Fruit fly (Drosophila melanogaster) whole organism, embryonic: ENCODE measurements around the gene CG7183.
A peak's percentile ranks its signal among the peaks of the same experiment; 100 is the strongest.

Experiments
- Asciz ChIP-seq: fragments of 200-800 bp; sonication (Bioruptor generic); optimal IDR thresholded peaks from 2 replicates; lab custom pipeline; 2017; ENCODE audit warnings: missing biosample characterization, mild to moderate bottlenecking, missing genetic modification characterization, missing genetic modification reagents
- BEAF-32 ChIP-seq: fragments of 200-800 bp; sonication (Bioruptor generic); optimal IDR thresholded peaks from 3 replicates; lab custom pipeline; 2017; ENCODE audit warnings: missing biosample characterization, missing genetic modification characterization, mild to moderate bottlenecking, moderate library complexity, missing genetic modification reagents
- Blimp-1 ChIP-seq: fragments of 200-800 bp; sonication (Bioruptor generic); optimal IDR thresholded peaks from 3 replicates; lab custom pipeline; 2018; ENCODE audit warnings: missing biosample characterization, missing genetic modification characterization, mild to moderate bottlenecking, moderate library complexity, missing genetic modification reagents
- CG10462 ChIP-seq: fragments of 200-800 bp; sonication (Bioruptor generic); optimal IDR thresholded peaks from 2 replicates; lab custom pipeline; 2016; ENCODE audit warnings: missing biosample characterization, missing genetic modification characterization
- CG11456 ChIP-seq: fragments of 200-800 bp; sonication (Bioruptor generic); IDR thresholded peaks from 3 replicates; pipeline ENCODE4 v1.3.6; 2022; ENCODE audit warnings: missing biosample characterization, missing genetic modification characterization
- CG11695 ChIP-seq: fragments of 200-800 bp; sonication (Bioruptor generic); IDR thresholded peaks from 3 replicates; pipeline ENCODE4 v1.3.6; 2022; ENCODE audit warnings: missing biosample characterization, missing genetic modification characterization
- CG12659 ChIP-seq: fragments of 200-800 bp; sonication (Bioruptor generic); optimal IDR thresholded peaks from 3 replicates; lab custom pipeline; 2017; ENCODE audit warnings: mild to moderate bottlenecking, missing biosample characterization, missing genetic modification reagents, missing genetic modification characterization
- CG12769 ChIP-seq: fragments of 200-800 bp; sonication (Bioruptor generic); optimal IDR thresholded peaks from 2 replicates; lab custom pipeline; 2019; ENCODE audit warnings: missing biosample characterization, mild to moderate bottlenecking, missing genetic modification characterization, moderate library complexity
- CG15011 ChIP-seq: fragments of 200-800 bp; sonication (Bioruptor generic); optimal IDR thresholded peaks from 3 replicates; lab custom pipeline; 2018; ENCODE audit warnings: missing biosample characterization, mild to moderate bottlenecking, missing genetic modification characterization
- CG16813 ChIP-seq: fragments of 200-800 bp; sonication (Bioruptor generic); IDR thresholded peaks from 3 replicates; pipeline ENCODE4 v1.3.6; 2022; ENCODE audit warnings: missing biosample characterization, missing genetic modification characterization; ENCODE audit not compliant: partially characterized antibody
- CG18599 ChIP-seq: fragments of 200-800 bp; sonication (Bioruptor generic); optimal IDR thresholded peaks from 3 replicates; lab custom pipeline; 2017; ENCODE audit warnings: missing biosample characterization, missing genetic modification characterization, mild to moderate bottlenecking, moderate library complexity, missing genetic modification reagents
- CG2678 ChIP-seq: fragments of 200-800 bp; sonication (Bioruptor generic); optimal IDR thresholded peaks from 3 replicates; lab custom pipeline; 2019; ENCODE audit warnings: missing biosample characterization, mild to moderate bottlenecking, missing genetic modification characterization, moderate library complexity
- CG4820 ChIP-seq: fragments of 200-800 bp; sonication (Bioruptor generic); optimal IDR thresholded peaks from 3 replicates; lab custom pipeline; 2016; ENCODE audit warnings: missing biosample characterization, missing genetic modification characterization
- CG6765 ChIP-seq: fragments of 200-800 bp; sonication (Bioruptor generic); optimal IDR thresholded peaks from 3 replicates; lab custom pipeline; 2017; ENCODE audit warnings: missing biosample characterization, mild to moderate bottlenecking, missing genetic modification characterization
- CG7357 ChIP-seq: fragments of 200-800 bp; sonication (Bioruptor generic); IDR thresholded peaks from 3 replicates; pipeline ENCODE4 v1.3.6; 2022; ENCODE audit warnings: missing biosample characterization, missing genetic modification characterization
- CG7786 ChIP-seq: fragments of 200-800 bp; sonication (Bioruptor generic); optimal IDR thresholded peaks from 2 replicates; lab custom pipeline; 2016; ENCODE audit warnings: missing biosample characterization, missing genetic modification characterization
- CG9437 ChIP-seq: fragments of 200-800 bp; sonication (Bioruptor generic); optimal IDR thresholded peaks from 2 replicates; lab custom pipeline; 2018; ENCODE audit warnings: missing biosample characterization, mild to moderate bottlenecking, missing genetic modification characterization
- CG9876 ChIP-seq: fragments of 200-800 bp; sonication (Bioruptor generic); optimal IDR thresholded peaks from 2 replicates; lab custom pipeline; 2016; ENCODE audit warnings: missing biosample characterization, missing genetic modification characterization
- D19A ChIP-seq: fragments of 200-800 bp; optimal IDR thresholded peaks from 3 replicates; lab custom pipeline; 2019; ENCODE audit warnings: missing biosample characterization, mild to moderate bottlenecking, missing genetic modification characterization, moderate library complexity
- Dek ChIP-seq: fragments of 200-800 bp; sonication (Bioruptor generic); optimal IDR thresholded peaks from 3 replicates; lab custom pipeline; 2019; ENCODE audit warnings: missing biosample characterization, mild to moderate bottlenecking, missing genetic modification characterization, moderate library complexity
- Doc3 ChIP-seq: fragments of 200-800 bp; sonication (Bioruptor generic); IDR thresholded peaks from 3 replicates; pipeline ENCODE4 v1.3.6; 2022; ENCODE audit warnings: missing biosample characterization, missing genetic modification characterization; ENCODE audit not compliant: partially characterized antibody
- Elba2 ChIP-seq: fragments of 200-800 bp; sonication (Bioruptor generic); optimal IDR thresholded peaks from 3 replicates; lab custom pipeline; 2016; ENCODE audit warnings: missing biosample characterization, missing genetic modification characterization
- HLH4C ChIP-seq: fragments of 200-800 bp; sonication (Bioruptor generic); IDR thresholded peaks from 3 replicates; pipeline ENCODE4 v1.3.6; 2022; ENCODE audit warnings: missing biosample characterization, missing genetic modification characterization; ENCODE audit not compliant: partially characterized antibody
- Mad ChIP-seq: fragments of 200-800 bp; sonication (Bioruptor generic); optimal IDR thresholded peaks from 2 replicates; lab custom pipeline; 2016; ENCODE audit warnings: missing biosample characterization, missing genetic modification characterization
- Mes4 ChIP-seq: fragments of 200-800 bp; sonication (Bioruptor generic); optimal IDR thresholded peaks from 2 replicates; lab custom pipeline; 2016; ENCODE audit warnings: missing biosample characterization, missing genetic modification characterization
- NC2α ChIP-seq: fragments of 200-800 bp; sonication (Bioruptor generic); optimal IDR thresholded peaks from 2 replicates; lab custom pipeline; 2016; ENCODE audit warnings: missing biosample characterization, missing genetic modification characterization
- Pdp1 ChIP-seq, 2 experiments: fragments of 200-800 bp; sonication (Bioruptor generic); optimal IDR thresholded peaks; 3 replicates each; lab custom pipeline; 2016; ENCODE audit warnings: missing biosample characterization in 2 of 2, missing genetic modification characterization in 2 of 2, mild to moderate bottlenecking in 1 of 2, moderate library complexity in 1 of 2
- Xbp1 ChIP-seq: fragments of 200-800 bp; sonication (Bioruptor generic); optimal IDR thresholded peaks from 3 replicates; lab custom pipeline; 2016; ENCODE audit warnings: missing biosample characterization, mild to moderate bottlenecking, missing genetic modification characterization
- cg ChIP-seq: fragments of 200-800 bp; sonication (Bioruptor generic); optimal IDR thresholded peaks from 3 replicates; lab custom pipeline; 2019; ENCODE audit warnings: missing biosample characterization, mild to moderate bottlenecking, missing genetic modification characterization, moderate library complexity
- chinmo ChIP-seq: fragments of 200-800 bp; sonication (Bioruptor generic); IDR thresholded peaks from 4 replicates; pipeline ENCODE4 v1.3.6; 2022; ENCODE audit warnings: missing biosample characterization, missing genetic modification characterization; ENCODE audit not compliant: partially characterized antibody
- ems ChIP-seq: fragments of 200-800 bp; sonication (Bioruptor generic); optimal IDR thresholded peaks from 3 replicates; lab custom pipeline; 2016; ENCODE audit warnings: missing biosample characterization, missing genetic modification characterization
- esg ChIP-seq: fragments of 200-800 bp; sonication (Bioruptor generic); conservative IDR thresholded peaks from 2 replicates; pipeline ENCODE4 v1.3.6; 2022; ENCODE audit warnings: missing biosample characterization, missing genetic modification characterization
- exex ChIP-seq: fragments of 200-800 bp; sonication (Bioruptor generic); optimal IDR thresholded peaks from 4 replicates; lab custom pipeline; 2018; ENCODE audit warnings: missing biosample characterization, mild to moderate bottlenecking, missing genetic modification characterization, moderate library complexity
- fd64A ChIP-seq: fragments of 200-800 bp; sonication (Bioruptor generic); optimal IDR thresholded peaks from 3 replicates; lab custom pipeline; 2018; ENCODE audit warnings: missing biosample characterization, mild to moderate bottlenecking, missing genetic modification characterization
- gro ChIP-seq: fragments of 200-800 bp; sonication (Bioruptor generic); optimal IDR thresholded peaks from 2 replicates; lab custom pipeline; 2016; ENCODE audit warnings: missing biosample characterization, missing genetic modification characterization
- gsb ChIP-seq: fragments of 200-800 bp; sonication (Bioruptor generic); IDR thresholded peaks from 2 replicates; pipeline ENCODE4 v1.3.6; 2022; ENCODE audit warnings: missing biosample characterization, missing genetic modification characterization
- gsb-n ChIP-seq: fragments of 200-800 bp; sonication (Bioruptor generic); optimal IDR thresholded peaks from 3 replicates; lab custom pipeline; 2018; ENCODE audit warnings: missing biosample characterization, mild to moderate bottlenecking, missing genetic modification characterization
- ham ChIP-seq: fragments of 200-800 bp; sonication (Bioruptor generic); IDR thresholded peaks from 2 replicates; pipeline ENCODE4 v1.3.6; 2022; ENCODE audit warnings: missing biosample characterization, missing genetic modification characterization
- hb ChIP-seq: fragments of 200-800 bp; sonication (Bioruptor generic); IDR thresholded peaks from 3 replicates; pipeline ENCODE4 v1.3.6; 2022; ENCODE audit warnings: missing biosample characterization, missing genetic modification characterization; ENCODE audit not compliant: partially characterized antibody
- hbn ChIP-seq: fragments of 200-800 bp; sonication (Bioruptor generic); IDR thresholded peaks from 2 replicates; pipeline ENCODE4 v1.3.6; 2022; ENCODE audit warnings: missing biosample characterization, missing genetic modification characterization; ENCODE audit not compliant: partially characterized antibody
- nerfin-2 ChIP-seq: fragments of 200-800 bp; sonication (Bioruptor generic); IDR thresholded peaks from 2 replicates; pipeline ENCODE4 v1.3.6; 2022; ENCODE audit warnings: missing biosample characterization, missing genetic modification characterization; ENCODE audit not compliant: partially characterized antibody
- org-1 ChIP-seq: fragments of 200-800 bp; sonication (Bioruptor generic); optimal IDR thresholded peaks from 2 replicates; lab custom pipeline; 2017; ENCODE audit warnings: missing biosample characterization, missing genetic modification characterization
- peb ChIP-seq: fragments of 200-800 bp; sonication (Bioruptor generic); IDR thresholded peaks from 2 replicates; pipeline ENCODE4 v1.3.6; 2022; ENCODE audit warnings: missing biosample characterization, missing genetic modification characterization
- pros ChIP-seq: fragments of 200-800 bp; sonication (Bioruptor generic); optimal IDR thresholded peaks from 3 replicates; lab custom pipeline; 2019; ENCODE audit warnings: missing biosample characterization, mild to moderate bottlenecking, missing genetic modification characterization, moderate library complexity
- pzg ChIP-seq: fragments of 200-800 bp; sonication (Bioruptor generic); optimal IDR thresholded peaks from 3 replicates; lab custom pipeline; 2018; ENCODE audit warnings: missing biosample characterization, mild to moderate bottlenecking, missing genetic modification characterization, moderate library complexity
- sens-2 ChIP-seq: fragments of 200-800 bp; sonication (Bioruptor generic); IDR thresholded peaks from 2 replicates; pipeline ENCODE4 v1.3.6; 2022; ENCODE audit warnings: missing biosample characterization, missing genetic modification characterization
- stc ChIP-seq: fragments of 200-800 bp; sonication (Bioruptor generic); IDR thresholded peaks from 2 replicates; pipeline ENCODE4 v1.3.6; 2022; ENCODE audit warnings: missing biosample characterization, missing genetic modification characterization
- tap ChIP-seq: fragments of 200-800 bp; optimal IDR thresholded peaks from 3 replicates; lab custom pipeline; 2019; ENCODE audit warnings: missing biosample characterization, mild to moderate bottlenecking, missing genetic modification characterization, moderate library complexity
- z ChIP-seq: fragments of 200-800 bp; sonication (Bioruptor generic); IDR thresholded peaks from 3 replicates; pipeline ENCODE4 v1.3.6; 2022; ENCODE audit warnings: missing biosample characterization, missing genetic modification characterization

Gene CG7183

DNA sequence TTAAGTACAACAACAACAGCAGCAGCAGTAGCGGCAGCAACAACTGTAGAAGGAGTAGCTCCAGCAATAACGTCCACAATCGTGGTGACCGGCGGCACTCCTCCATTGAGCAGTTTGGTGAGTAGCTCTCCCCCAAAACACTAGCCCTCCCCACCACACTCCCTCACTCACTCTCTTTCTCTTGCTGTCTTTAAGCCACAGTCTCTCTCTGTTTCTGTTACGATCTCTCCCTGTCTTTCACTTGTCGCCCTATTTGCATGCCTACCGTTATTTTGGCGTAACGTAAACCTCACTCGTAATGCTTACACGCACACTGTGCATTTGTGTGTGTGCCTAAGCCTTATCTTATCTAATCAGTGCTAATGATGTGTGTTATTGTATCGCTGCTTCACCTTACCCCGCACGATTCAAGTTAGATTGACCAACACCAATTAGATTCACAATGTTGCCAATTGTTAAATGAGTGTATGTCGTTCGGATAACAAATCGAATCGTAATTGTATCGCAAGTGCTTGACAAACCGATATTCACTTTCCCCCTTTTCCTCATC lies 50.4 kb downstream of the CG7183 start (continued):
- TF ChIP-seq CG11695 (GFP tag; lab: Robert Waterston, UW) (no peak), CG9876 (no peak), pros (GFP tag; lab: Kevin White, UChicago) (peak; percentile 51), CG15011 (GFP tag; lab: Kevin White, UChicago) (no peak), CG7357 (GFP tag; lab: Robert Waterston, UW) (no peak), CG4820 (GFP tag; lab: Kevin White, UChicago) (no peak), tap (tag; lab: Kevin White, UChicago) (no peak), Elba2 (GFP tag; lab: Kevin White, UChicago) (peak; percentile 85), D19A (tag; lab: Kevin White, UChicago) (peak; percentile 45), cg (peak; percentile 56), gsb (GFP tag; lab: Robert Waterston, UW) (no peak), HLH4C (GFP tag; lab: Robert Waterston, UW) (no peak), chinmo (GFP tag; lab: Robert Waterston, UW) (0 out of 4 replicates have a peak, but pooled peaks have one; percentile 70), ham (no peak), hbn (peak; percentile 27; the same call in 1 of the 2 replicates), Mes4 (no peak), CG16813 (GFP tag; lab: Robert Waterston, UW) (no peak), CG6765 (GFP tag; lab: Kevin White, UChicago) (no peak), z (0 out of 3 replicates have a peak, but pooled peaks have one; percentile 61), pzg (GFP tag; lab: Kevin White, UChicago) (peak; percentile 3), ems (GFP tag; lab: Kevin White, UChicago) (no peak), esg (GFP tag; lab: Robert Waterston, UW) (no peak), CG2678 (tag; lab: Kevin White, UChicago) (peak; percentile 25), Doc3 (no peak), CG12769 (tag; lab: Kevin White, UChicago) (peak; percentile 54), hb (GFP tag; lab: Robert Waterston, UW) (no peak), nerfin-2 (peak; percentile 31; the same call in 1 of the 2 replicates), CG7786 (GFP tag; lab: Kevin White, UChicago) (no peak), Asciz (GFP tag; lab: Kevin White, UChicago) (no peak), Dek (tag; lab: Kevin White, UChicago) (peak; percentile 0), Mad (no peak), gsb-n (tag; lab: Kevin White, UChicago) (no peak), Pdp1 (GFP tag; optimal IDR thresholded peaks at IDR 0.05; lab: Kevin White, UChicago) (peak in 1 of 2 experiments; percentile 46), gro (GFP tag; lab: Kevin White, UChicago) (peak; percentile 26), stc (no peak), fd64A (no peak), CG9437 (GFP tag; lab: Kevin White, UChicago) (peak; percentile 94), NC2α (no peak), CG10462 (no peak), CG18599 (GFP tag; lab: Kevin White, UChicago) (peak; percentile 13), exex (peak; percentile 95), CG11456 (GFP tag; lab: Robert Waterston, UW) (no peak), BEAF-32 (GFP tag; lab: Kevin White, UChicago) (no peak), Xbp1 (no peak), org-1 (GFP tag; lab: Kevin White, UChicago) (no peak), CG12659 (GFP tag; lab: Kevin White, UChicago) (no peak), peb (GFP tag; lab: Robert Waterston, UW) (no peak), sens-2 (GFP tag; lab: Robert Waterston, UW) (no peak), Blimp-1 (GFP tag; lab: Kevin White, UChicago) (no peak)
